Fruit fly (Drosophila melanogaster) whole organism, pupa: ENCODE measurements around the gene CG31867.

Experiments used
- CG10348 ChIP-seq: fragments of 200-800 bp; sonication (Bioruptor generic); IDR thresholded peaks from 2 replicates; pipeline ENCODE4 v1.3.6; 2022; ENCODE audit warnings: missing biosample characterization, missing genetic modification characterization
- CG14655 ChIP-seq: fragments of 200-800 bp; sonication (Bioruptor generic); optimal IDR thresholded peaks from 3 replicates; lab custom pipeline; 2017; ENCODE audit warnings: mild to moderate bottlenecking, missing biosample characterization, missing genetic modification reagents, missing genetic modification characterization
- CG17806 ChIP-seq: fragments of 200-800 bp; sonication (Bioruptor generic); optimal IDR thresholded peaks from 2 replicates; lab custom pipeline; 2018; ENCODE audit warnings: missing biosample characterization, mild to moderate bottlenecking, missing genetic modification characterization, moderate library complexity
- CG8159 ChIP-seq: fragments of 200-800 bp; sonication (Bioruptor generic); optimal IDR thresholded peaks from 3 replicates; lab custom pipeline; 2018; ENCODE audit warnings: missing biosample characterization, mild to moderate bottlenecking, missing genetic modification characterization, moderate library complexity
- CG9948 ChIP-seq: fragments of 200-800 bp; sonication (Bioruptor generic); optimal IDR thresholded peaks from 2 replicates; lab custom pipeline; 2018; ENCODE audit warnings: missing biosample characterization, mild to moderate bottlenecking, missing genetic modification characterization, moderate library complexity
- EcR ChIP-seq: fragments of 200-800 bp; sonication (Bioruptor generic); optimal IDR thresholded peaks from 3 replicates; lab custom pipeline; 2019; ENCODE audit warnings: missing biosample characterization, missing genetic modification characterization, mild to moderate bottlenecking, moderate library complexity, missing genetic modification reagents
- gl ChIP-seq: fragments of 200-800 bp; sonication (Bioruptor generic); optimal IDR thresholded peaks from 2 replicates; lab custom pipeline; 2018; ENCODE audit warnings: missing biosample characterization, mild to moderate bottlenecking, missing genetic modification characterization
- rn ChIP-seq: fragments of 200-800 bp; sonication (Bioruptor generic); IDR thresholded peaks from 2 replicates; pipeline ENCODE4 v1.3.6; 2022; ENCODE audit warnings: missing biosample characterization, missing genetic modification characterization

- TF ChIP-seq CG14655, result no peak
- TF ChIP-seq CG17806 (tag; lab: Kevin White, UChicago), result no peak
- TF ChIP-seq CG10348 (GFP tag; lab: Robert Waterston, UW), result no peak
- TF ChIP-seq EcR (GFP tag; lab: Kevin White, UChicago), result no peak
- TF ChIP-seq rn (GFP tag; lab: Robert Waterston, UW), result 0 out of 2 replicates have a peak, but pooled peaks have one; percentile 12
- no peak for TF ChIP-seq CG8159
- peak; percentile 37 for TF ChIP-seq CG9948 (tag; lab: Kevin White, UChicago)
- no peak for TF ChIP-seq gl (tag; lab: Kevin White, UChicago)
These were observed 21.7 kb downstream of the CG31867 start, which contains the start of the genes Csl4 and Nup160 for dm6 chr2L:11123499-11123898.
